Fruit fly (Drosophila melanogaster): Measurements from ENCODE around the gene CG15147.

The CG15147 gene

DNA sequence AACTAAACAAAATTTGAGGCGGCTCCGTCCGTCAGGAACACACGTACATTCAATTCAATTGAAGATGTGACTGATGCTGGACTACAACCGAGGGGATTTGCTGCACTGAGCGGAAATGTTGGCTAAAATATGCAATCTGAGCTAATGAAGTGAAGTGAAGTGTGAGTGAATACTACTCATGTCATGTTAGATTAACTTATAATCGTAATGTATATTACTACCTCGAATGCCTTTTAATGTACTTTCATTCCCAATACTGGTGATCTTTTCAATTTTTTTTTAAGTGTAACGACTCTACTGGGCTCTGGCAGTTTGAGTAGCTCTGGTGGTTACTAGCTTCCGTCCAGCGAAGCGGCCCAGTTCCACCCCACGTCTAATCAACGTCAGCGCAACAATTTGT is 43.2 kb downstream of the CG15147 start (continued):
- 0 out of 3 replicates have a peak, but pooled peaks have one; percentile 19 for TF ChIP-seq otp (GFP tag; IDR thresholded peaks at IDR 0.05)
- TF ChIP-seq CG7786 (GFP tag; optimal IDR thresholded peaks at IDR 0.05) = peak; percentile 2
- peak; percentile 27 for TF ChIP-seq CG33557 (GFP tag; optimal IDR thresholded peaks at IDR 0.05)
- peak; percentile 56 for TF ChIP-seq grau (tag; optimal IDR thresholded peaks at IDR 0.05)
- no peak for TF ChIP-seq BEAF-32 (GFP tag; optimal IDR thresholded peaks at IDR 0.05)
- TF ChIP-seq CG1024 (GFP tag; IDR thresholded peaks at IDR 0.05) = no peak
- TF ChIP-seq ewg (GFP tag; optimal IDR thresholded peaks at IDR 0.05) = peak; percentile 24
- peak; percentile 62 for TF ChIP-seq CG12391 (tag; optimal IDR thresholded peaks at IDR 0.05)
- no peak for TF ChIP-seq CG12104 (GFP tag; optimal IDR thresholded peaks at IDR 0.05)
- TF ChIP-seq CG4424 (GFP tag; optimal IDR thresholded peaks at IDR 0.05) = peak; percentile 10
- no peak for TF ChIP-seq da (GFP tag; optimal IDR thresholded peaks at IDR 0.05)
- no peak for TF ChIP-seq ken (GFP tag; IDR thresholded peaks at IDR 0.05)
- no peak for TF ChIP-seq Awh (GFP tag; IDR thresholded peaks at IDR 0.05)
- peak; percentile 64 for TF ChIP-seq CG7839 (tag; optimal IDR thresholded peaks at IDR 0.05)
- no peak for TF ChIP-seq grn (GFP tag; optimal IDR thresholded peaks at IDR 0.05)
- no peak for TF ChIP-seq CG14860 (GFP tag; IDR thresholded peaks at IDR 0.05; ENCODE audit: partially characterized antibody)
- no peak for TF ChIP-seq Lpt (GFP tag; optimal IDR thresholded peaks at IDR 0.05)
- no peak for TF ChIP-seq CG11456 (GFP tag; IDR thresholded peaks at IDR 0.05)
- TF ChIP-seq chif (GFP tag; optimal IDR thresholded peaks at IDR 0.05) = peak in 1 of 2 experiments; percentile 58
- no peak for TF ChIP-seq ro (GFP tag; IDR thresholded peaks at IDR 0.05)
- TF ChIP-seq tll (GFP tag; optimal IDR thresholded peaks at IDR 0.05) = no peak
- TF ChIP-seq CG8388 (GFP tag; optimal IDR thresholded peaks at IDR 0.05) = peak; percentile 61
- TF ChIP-seq NK7.1 (GFP tag; optimal IDR thresholded peaks at IDR 0.05) = no peak
- TF ChIP-seq GATAe (GFP tag; conservative IDR thresholded peaks at IDR 0.05) = no peak
- TF ChIP-seq PHDP (tag; optimal IDR thresholded peaks at IDR 0.05) = peak; percentile 41
- peak; percentile 34; the same call in 1 of the 2 replicates for TF ChIP-seq HLH3B (GFP tag; IDR thresholded peaks at IDR 0.05)
- TF ChIP-seq CG17328 (GFP tag; IDR thresholded peaks at IDR 0.05) = peak; percentile 55; the same call in 1 of the 2 replicates
- no peak for TF ChIP-seq Doc3 (GFP tag; IDR thresholded peaks at IDR 0.05; ENCODE audit: partially characterized antibody)
- TF ChIP-seq Dip3 (GFP tag; optimal IDR thresholded peaks at IDR 0.05) = peak; percentile 8
- TF ChIP-seq CG13624 (GFP tag; optimal IDR thresholded peaks at IDR 0.05) = no peak
- no peak for TF ChIP-seq Fer1 (GFP tag; optimal IDR thresholded peaks at IDR 0.05)
- no peak for TF ChIP-seq gce (GFP tag; IDR thresholded peaks at IDR 0.05)
- no peak for TF ChIP-seq bigmax (GFP tag; optimal IDR thresholded peaks at IDR 0.05)
- TF ChIP-seq CG9727 (GFP tag; optimal IDR thresholded peaks at IDR 0.05) = peak; percentile 52
- TF ChIP-seq jumu (GFP tag; optimal IDR thresholded peaks at IDR 0.05) = peak; percentile 48
- TF ChIP-seq CG15696 (tag; optimal IDR thresholded peaks at IDR 0.05) = no peak
- TF ChIP-seq kah (GFP tag; optimal IDR thresholded peaks at IDR 0.05) = no peak
- peak; percentile 6 for TF ChIP-seq tx (GFP tag; optimal IDR thresholded peaks at IDR 0.05)
- TF ChIP-seq CG12769 (tag; optimal IDR thresholded peaks at IDR 0.05) = peak; percentile 24
- no peak for TF ChIP-seq CG7271 (tag; optimal IDR thresholded peaks at IDR 0.05)
- TF ChIP-seq Ssrp (tag; optimal IDR thresholded peaks at IDR 0.05) = peak; percentile 49
- TF ChIP-seq dmrt99B (tag; optimal IDR thresholded peaks at IDR 0.05) = peak; percentile 54
- no peak for TF ChIP-seq bcd (GFP tag; optimal IDR thresholded peaks at IDR 0.05)
- no peak for TF ChIP-seq gt (GFP tag; IDR thresholded peaks at IDR 0.05)
- TF ChIP-seq Max (GFP tag; optimal IDR thresholded peaks at IDR 0.05) = no peak
- TF ChIP-seq stwl (tag; optimal IDR thresholded peaks at IDR 0.05) = no peak
- peak; percentile 49 for TF ChIP-seq D19A (tag; optimal IDR thresholded peaks at IDR 0.05)
- TF ChIP-seq CG8924 (tag; optimal IDR thresholded peaks at IDR 0.05) = peak; percentile 45
- peak; percentile 40 for TF ChIP-seq Hr3 (GFP tag; optimal IDR thresholded peaks at IDR 0.05)
- peak; percentile 36 for TF ChIP-seq CG10366 (GFP tag; IDR thresholded peaks at IDR 0.05)
- peak; percentile 57; the same call in 1 of the 3 replicates for TF ChIP-seq ci (GFP tag; IDR thresholded peaks at IDR 0.05)
